Fruit fly (Drosophila melanogaster): ENCODE results near the gene Mfap1.

The Mfap1 gene

DNA sequence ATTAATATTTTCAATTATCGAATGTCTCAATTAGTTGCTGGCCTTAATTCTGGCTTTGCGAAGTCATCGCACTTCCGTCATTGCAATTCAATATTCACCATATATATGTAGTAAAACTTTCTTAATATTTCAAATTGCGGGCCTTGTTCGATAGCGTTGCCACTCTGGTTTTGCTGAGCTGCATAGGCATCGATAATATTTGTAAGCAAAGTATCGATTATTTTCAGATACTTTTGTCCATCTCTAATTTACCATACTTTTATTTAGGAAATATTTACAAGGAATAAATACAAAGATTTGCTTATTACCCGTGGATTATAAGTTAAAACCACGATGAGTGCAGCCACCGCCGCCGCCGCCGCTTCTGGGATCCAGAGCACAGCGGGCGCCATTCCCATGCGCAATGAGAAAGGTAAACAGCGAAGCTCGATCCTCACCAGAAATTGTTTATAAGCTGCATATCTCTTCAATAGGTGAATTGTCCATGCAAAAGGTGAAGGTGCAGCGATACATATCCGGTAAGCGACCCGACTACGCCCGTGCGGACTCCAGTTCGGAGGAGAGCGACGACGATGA is at the start of gene Mfap1:
TSS of gene Mfap1 (plus strand) at position 226 of the 576 bp plus-strand sequence.
- TF ChIP-seq CG5204 (GFP tag; optimal IDR thresholded peaks at IDR 0.05) (no peak), toe (GFP tag; optimal IDR thresholded peaks at IDR 0.05) (peak; percentile 9), CG7101 (tag; optimal IDR thresholded peaks at IDR 0.05) (no peak), cnc (optimal IDR thresholded peaks at IDR 0.05) (no peak), Crg-1 (GFP tag; optimal IDR thresholded peaks at IDR 0.05) (no peak), CG33017 (tag; optimal IDR thresholded peaks at IDR 0.05) (no peak), Mnt (GFP tag; optimal IDR thresholded peaks at IDR 0.05) (peak; percentile 0), bab1 (GFP tag; optimal IDR thresholded peaks at IDR 0.05) (peak; percentile 53), CG14711 (tag; optimal IDR thresholded peaks at IDR 0.05) (peak; percentile 6), Hr96 (GFP tag; optimal IDR thresholded peaks at IDR 0.05) (no peak)

DNA sequence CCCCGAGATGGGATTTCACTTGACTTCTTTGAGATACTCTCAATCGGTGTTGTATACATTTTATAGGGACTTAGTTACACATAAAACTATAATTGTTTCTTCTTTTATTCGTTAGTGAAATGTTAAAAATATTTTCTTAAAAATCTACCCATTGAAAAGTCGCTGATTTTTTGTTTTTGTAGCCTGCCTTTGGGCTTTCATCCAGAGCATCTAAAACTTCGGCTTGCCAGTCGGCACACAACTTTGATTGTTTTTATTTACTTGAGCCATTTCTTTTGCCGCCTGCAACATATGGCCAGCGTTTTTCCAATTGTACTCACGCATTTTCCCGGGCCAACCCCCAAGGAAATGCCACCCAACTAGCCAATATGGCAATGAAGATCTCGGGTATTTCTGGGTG is 49.0 kb upstream of the Mfap1 start:
- TF ChIP-seq cic (GFP tag; optimal IDR thresholded peaks at IDR 0.05) (no peak), Clk (GFP tag; optimal IDR thresholded peaks at IDR 0.05) (no peak), CG14711 (tag; optimal IDR thresholded peaks at IDR 0.05) (no peak), CG11617 (GFP tag; optimal IDR thresholded peaks at IDR 0.05) (no peak), CG33017 (tag; optimal IDR thresholded peaks at IDR 0.05) (no peak), ovo (GFP tag; optimal IDR thresholded peaks at IDR 0.05) (no peak), bab1 (GFP tag; optimal IDR thresholded peaks at IDR 0.05) (no peak), Mnt (GFP tag; optimal IDR thresholded peaks at IDR 0.05) (no peak), Crg-1 (GFP tag; optimal IDR thresholded peaks at IDR 0.05) (no peak), CG7101 (tag; optimal IDR thresholded peaks at IDR 0.05) (no peak), CG7045 (GFP tag; optimal IDR thresholded peaks at IDR 0.05) (no peak), kay (GFP tag; ENCODE audit: borderline replicate concordance) (no peak), toe (GFP tag; optimal IDR thresholded peaks at IDR 0.05) (no peak), pad (GFP tag; optimal IDR thresholded peaks at IDR 0.05) (no peak), CG12768 (GFP tag; optimal IDR thresholded peaks at IDR 0.05) (no peak), CG5204 (GFP tag; optimal IDR thresholded peaks at IDR 0.05) (no peak), tj (GFP tag; optimal IDR thresholded peaks at IDR 0.05) (no peak)

DNA sequence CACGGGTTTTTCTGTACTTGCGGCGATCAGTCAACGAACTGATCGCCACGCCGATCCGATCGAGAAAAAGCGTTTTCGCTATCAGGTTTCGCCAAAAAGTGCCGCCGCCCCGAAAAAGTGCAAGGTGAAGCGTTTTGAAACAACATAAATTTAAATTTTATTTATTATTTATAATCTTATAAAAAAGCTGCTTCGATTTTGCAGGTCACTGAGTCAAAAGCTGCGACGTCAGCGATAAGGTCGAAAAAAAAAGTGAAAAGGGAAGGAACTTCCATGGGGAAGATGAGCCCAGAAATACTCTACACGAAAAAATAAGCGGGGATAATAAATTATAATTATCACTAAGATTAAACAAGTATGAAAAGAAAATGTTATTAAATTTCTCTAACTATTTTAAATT is 43.2 kb upstream of the Mfap1 start:
- TF ChIP-seq cic (GFP tag; optimal IDR thresholded peaks at IDR 0.05) (no peak), tj (GFP tag; optimal IDR thresholded peaks at IDR 0.05) (peak; percentile 86)

DNA sequence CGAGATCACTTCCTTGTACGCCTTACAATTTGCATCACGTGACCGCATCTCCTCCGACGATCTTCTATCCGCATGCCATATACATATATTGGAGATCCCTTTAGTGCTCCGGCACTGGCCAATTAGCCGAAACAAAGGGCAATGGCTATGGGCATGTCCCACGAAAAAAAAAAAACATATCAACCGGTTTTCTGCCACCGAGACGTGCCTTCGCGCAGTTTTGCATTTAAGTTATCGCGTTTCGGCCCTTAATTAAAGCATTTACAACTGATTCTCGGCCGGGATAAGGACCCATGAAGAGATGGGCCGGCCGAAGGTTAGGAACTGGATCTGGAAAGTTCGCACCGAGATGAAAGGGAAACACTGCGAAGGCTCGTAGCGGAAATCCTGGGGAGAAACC is 41.3 kb upstream of the Mfap1 start:
- TF ChIP-seq CG11617 (GFP tag; optimal IDR thresholded peaks at IDR 0.05) (no peak), CG7101 (tag; optimal IDR thresholded peaks at IDR 0.05) (no peak), Hr96 (GFP tag; optimal IDR thresholded peaks at IDR 0.05) (no peak), CG1620 (GFP tag; optimal IDR thresholded peaks at IDR 0.05) (no peak), CG5204 (GFP tag; optimal IDR thresholded peaks at IDR 0.05) (no peak), toe (GFP tag; optimal IDR thresholded peaks at IDR 0.05) (no peak), Crg-1 (GFP tag; optimal IDR thresholded peaks at IDR 0.05) (no peak), CG7045 (GFP tag; optimal IDR thresholded peaks at IDR 0.05) (no peak), cic (GFP tag; optimal IDR thresholded peaks at IDR 0.05) (no peak), ovo (GFP tag; optimal IDR thresholded peaks at IDR 0.05) (no peak), Mnt (GFP tag; optimal IDR thresholded peaks at IDR 0.05) (no peak), CG14711 (tag; optimal IDR thresholded peaks at IDR 0.05) (no peak), Clk (GFP tag; optimal IDR thresholded peaks at IDR 0.05) (no peak), pad (GFP tag; optimal IDR thresholded peaks at IDR 0.05) (no peak), tj (GFP tag; optimal IDR thresholded peaks at IDR 0.05) (no peak)

DNA sequence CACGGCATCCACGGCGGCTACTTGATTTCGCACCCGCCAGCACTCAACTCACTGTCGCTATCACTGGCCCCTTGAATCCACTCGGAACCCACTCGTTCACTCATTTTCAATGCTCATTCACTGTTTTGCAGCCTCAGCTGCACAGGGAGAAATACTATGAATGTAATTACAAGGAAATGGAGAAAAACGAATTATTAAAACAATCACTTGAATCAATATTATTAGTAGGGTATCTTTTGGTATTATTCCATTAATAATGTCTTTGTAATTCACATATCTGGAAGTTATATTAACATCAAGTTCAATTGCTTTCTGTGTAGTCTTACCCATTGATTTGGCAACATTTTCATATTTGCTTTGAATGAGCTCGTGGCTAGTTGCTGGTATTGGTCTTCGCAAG is 40.2 kb upstream of the Mfap1 start:
- no peak for TF ChIP-seq CG5204 (GFP tag; optimal IDR thresholded peaks at IDR 0.05)
- no peak for TF ChIP-seq CG7045 (GFP tag; optimal IDR thresholded peaks at IDR 0.05)
- TF ChIP-seq bab1 (GFP tag; optimal IDR thresholded peaks at IDR 0.05) = no peak
- no peak for TF ChIP-seq toe (GFP tag; optimal IDR thresholded peaks at IDR 0.05)
- no peak for TF ChIP-seq cnc (optimal IDR thresholded peaks at IDR 0.05)
- no peak for TF ChIP-seq CG11617 (GFP tag; optimal IDR thresholded peaks at IDR 0.05)
- TF ChIP-seq kay (GFP tag; ENCODE audit: borderline replicate concordance) = no peak
- no peak for TF ChIP-seq CG1620 (GFP tag; optimal IDR thresholded peaks at IDR 0.05)

DNA sequence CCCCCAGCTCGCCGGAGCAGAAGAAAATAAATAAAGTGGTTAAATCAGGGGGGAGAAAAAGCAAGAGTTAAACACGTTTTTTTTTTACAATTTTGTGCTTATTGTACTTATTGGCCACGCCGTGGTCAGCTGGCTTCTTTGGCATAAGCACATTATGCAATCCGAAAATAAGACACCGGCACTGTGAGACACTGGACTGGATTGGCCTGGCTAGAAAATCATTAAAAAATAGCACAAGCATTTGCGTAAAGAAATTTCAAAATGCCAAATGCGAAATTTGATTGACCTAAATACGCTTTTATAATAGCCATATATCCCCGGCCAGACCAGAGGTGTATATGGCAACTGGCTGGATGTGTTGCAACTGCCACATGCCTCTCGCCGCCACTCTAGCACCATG is 36.4 kb upstream of the Mfap1 start:
- TF ChIP-seq CG11617 (GFP tag; optimal IDR thresholded peaks at IDR 0.05) (no peak), tj (GFP tag; optimal IDR thresholded peaks at IDR 0.05) (no peak), CG12768 (GFP tag; optimal IDR thresholded peaks at IDR 0.05) (no peak), kay (GFP tag; ENCODE audit: borderline replicate concordance) (no peak), Clk (GFP tag; optimal IDR thresholded peaks at IDR 0.05) (no peak), Crg-1 (GFP tag; optimal IDR thresholded peaks at IDR 0.05) (no peak), CG1620 (GFP tag; optimal IDR thresholded peaks at IDR 0.05) (no peak), toe (GFP tag; optimal IDR thresholded peaks at IDR 0.05) (no peak), ovo (GFP tag; optimal IDR thresholded peaks at IDR 0.05) (no peak), cnc (optimal IDR thresholded peaks at IDR 0.05) (no peak), CG7045 (GFP tag; optimal IDR thresholded peaks at IDR 0.05) (no peak), CG14711 (tag; optimal IDR thresholded peaks at IDR 0.05) (no peak), pad (GFP tag; optimal IDR thresholded peaks at IDR 0.05) (no peak), Hr96 (GFP tag; optimal IDR thresholded peaks at IDR 0.05) (no peak), cic (GFP tag; optimal IDR thresholded peaks at IDR 0.05) (no peak), CG7101 (tag; optimal IDR thresholded peaks at IDR 0.05) (no peak), CG5204 (GFP tag; optimal IDR thresholded peaks at IDR 0.05) (no peak), Mnt (GFP tag; optimal IDR thresholded peaks at IDR 0.05) (no peak)

DNA sequence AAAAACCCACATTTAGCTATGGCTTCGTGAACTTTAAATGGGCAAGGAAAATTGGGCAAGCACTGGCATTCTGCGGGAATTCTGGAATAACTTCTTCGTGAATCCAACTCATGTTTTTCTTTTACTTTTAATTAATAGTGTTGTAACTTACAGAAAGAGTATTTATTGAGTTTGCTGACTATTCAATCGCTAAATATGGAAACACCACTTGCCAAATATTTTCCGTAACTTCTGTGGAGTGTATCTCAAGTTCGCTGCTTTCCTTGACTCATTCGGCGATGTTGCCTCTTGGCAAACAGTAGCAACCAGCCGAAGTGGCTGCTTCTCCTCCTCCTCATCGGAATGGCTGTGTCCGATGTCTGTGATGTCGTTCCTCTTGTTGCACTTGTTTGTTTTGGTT is 35.6 kb upstream of the Mfap1 start:
- TF ChIP-seq Clk (GFP tag; optimal IDR thresholded peaks at IDR 0.05) (no peak), CG7101 (tag; optimal IDR thresholded peaks at IDR 0.05) (no peak), CG14711 (tag; optimal IDR thresholded peaks at IDR 0.05) (no peak), CG5204 (GFP tag; optimal IDR thresholded peaks at IDR 0.05) (no peak), Crg-1 (GFP tag; optimal IDR thresholded peaks at IDR 0.05) (no peak), CG33017 (tag; optimal IDR thresholded peaks at IDR 0.05) (no peak), CG7045 (GFP tag; optimal IDR thresholded peaks at IDR 0.05) (no peak), bab1 (GFP tag; optimal IDR thresholded peaks at IDR 0.05) (no peak), CG1620 (GFP tag; optimal IDR thresholded peaks at IDR 0.05) (no peak), tj (GFP tag; optimal IDR thresholded peaks at IDR 0.05) (no peak), kay (GFP tag; ENCODE audit: borderline replicate concordance) (no peak), ovo (GFP tag; optimal IDR thresholded peaks at IDR 0.05) (no peak), CG12768 (GFP tag; optimal IDR thresholded peaks at IDR 0.05) (no peak), pad (GFP tag; optimal IDR thresholded peaks at IDR 0.05) (no peak), CG11617 (GFP tag; optimal IDR thresholded peaks at IDR 0.05) (no peak), cic (GFP tag; optimal IDR thresholded peaks at IDR 0.05) (no peak), cnc (optimal IDR thresholded peaks at IDR 0.05) (no peak), toe (GFP tag; optimal IDR thresholded peaks at IDR 0.05) (no peak)

All from whole organism, adult.